Fruit fly (Drosophila melanogaster): Measurements from ENCODE around the gene CG14455.

Gene CG14455

dm6 chr3L:22717137-22717767 lies 30.4 kb upstream of the CG14455 start, which contains the start of the genes ArfGAP3 and CG32452 (continued):
- TF ChIP-seq otp (GFP tag; IDR thresholded peaks at IDR 0.05) (no peak), CG10959 (GFP tag; IDR thresholded peaks at IDR 0.05) (0 out of 2 replicates have a peak, but pooled peaks have one; percentile 36), h (optimal IDR thresholded peaks at IDR 0.05) (no peak), CG18011 (GFP tag; optimal IDR thresholded peaks at IDR 0.05) (peak; percentile 95), ftz-f1 (GFP tag; optimal IDR thresholded peaks at IDR 0.05) (peak; percentile 77), ind (GFP tag; optimal IDR thresholded peaks at IDR 0.05) (peak; percentile 78), CG1647 (GFP tag; optimal IDR thresholded peaks at IDR 0.05) (peak; percentile 60), CG10654 (GFP tag; optimal IDR thresholded peaks at IDR 0.05) (peak; percentile 65), shn (GFP tag; optimal IDR thresholded peaks at IDR 0.05) (peak; percentile 63), CG10565 (GFP tag; optimal IDR thresholded peaks at IDR 0.05) (no peak), bsh (GFP tag; optimal IDR thresholded peaks at IDR 0.05) (peak in 1 of 2 experiments; percentile 64), nmo (GFP tag; optimal IDR thresholded peaks at IDR 0.05) (peak; percentile 80), CG17328 (GFP tag; IDR thresholded peaks at IDR 0.05) (peak; percentile 72), CG12942 (GFP tag; optimal IDR thresholded peaks at IDR 0.05) (peak; percentile 75), CG17359 (tag; optimal IDR thresholded peaks at IDR 0.05) (peak; percentile 60), tgo (GFP tag; IDR thresholded peaks at IDR 0.05) (peak; percentile 61; the same call in 2 of the 3 replicates), CG2712 (tag; optimal IDR thresholded peaks at IDR 0.05) (peak; percentile 80), CG2199 (GFP tag; IDR thresholded peaks at IDR 0.05) (no peak), Elba2 (GFP tag; optimal IDR thresholded peaks at IDR 0.05) (no peak), odd (GFP tag; optimal IDR thresholded peaks at IDR 0.05) (no peak), sr (GFP tag; IDR thresholded peaks at IDR 0.05) (no peak), CG17612 (GFP tag; IDR thresholded peaks at IDR 0.05) (0 out of 2 replicates have a peak, but pooled peaks have one; percentile 22), sens (GFP tag) (peak; percentile 93), CG6272 (GFP tag; IDR thresholded peaks at IDR 0.05) (peak; percentile 53; the same call in 1 of the 2 replicates), CG1792 (GFP tag; optimal IDR thresholded peaks at IDR 0.05) (peak; percentile 44), CG4328 (GFP tag; optimal IDR thresholded peaks at IDR 0.05) (peak; percentile 56), CG7745 (tag; optimal IDR thresholded peaks at IDR 0.05) (no peak), nerfin-1 (tag; optimal IDR thresholded peaks at IDR 0.05) (peak; percentile 75), CG17829 (tag; optimal IDR thresholded peaks at IDR 0.05) (peak; percentile 82), C15 (GFP tag; IDR thresholded peaks at IDR 0.05) (0 out of 3 replicates have a peak, but pooled peaks have one; percentile 8), Jarid2 (GFP tag; optimal IDR thresholded peaks at IDR 0.05) (peak; percentile 30), CG42726 (GFP tag; IDR thresholded peaks at IDR 0.05; ENCODE audit: partially characterized antibody) (no peak; the same call in 1 of the 2 replicates), ATbp (GFP tag; optimal IDR thresholded peaks at IDR 0.05) (peak; percentile 29), Fer2 (tag; optimal IDR thresholded peaks at IDR 0.05) (peak; percentile 47), CG18476 (GFP tag; optimal IDR thresholded peaks at IDR 0.05) (peak; percentile 69), ERR (GFP tag; optimal IDR thresholded peaks at IDR 0.05) (peak; percentile 34), CG7786 (GFP tag; optimal IDR thresholded peaks at IDR 0.05) (peak; percentile 39), CG12659 (GFP tag; optimal IDR thresholded peaks at IDR 0.05) (peak; percentile 81), CG34376 (GFP tag; optimal IDR thresholded peaks at IDR 0.05) (peak; percentile 55), gsb-n (tag; optimal IDR thresholded peaks at IDR 0.05) (peak; percentile 68), CG3281 (GFP tag; optimal IDR thresholded peaks at IDR 0.05) (peak; percentile 50), ken (GFP tag; IDR thresholded peaks at IDR 0.05) (peak; percentile 58; the same call in 1 of the 3 replicates), Lpt (GFP tag; optimal IDR thresholded peaks at IDR 0.05) (no peak), lola (GFP tag; optimal IDR thresholded peaks at IDR 0.05) (peak in 1 of 3 experiments; percentile 75), crol (GFP tag; IDR thresholded peaks at IDR 0.05) (no peak), Mad (GFP tag; optimal IDR thresholded peaks at IDR 0.05) (peak; percentile 71), CG1529 (GFP tag; optimal IDR thresholded peaks at IDR 0.05) (peak; percentile 29), danr (GFP tag; IDR thresholded peaks at IDR 0.05) (0 out of 2 replicates have a peak, but pooled peaks have one; percentile 27), MESR4 (GFP tag; optimal IDR thresholded peaks at IDR 0.05) (peak; percentile 98), CG10543 (GFP tag; optimal IDR thresholded peaks at IDR 0.05) (peak; percentile 81)
